Fruit fly (Drosophila melanogaster) whole organism, embryonic: ENCODE measurements around the gene Pdhb.
A peak's percentile ranks its signal among the peaks of the same experiment; 100 is the strongest.

ENCODE experiments used
- CG13296 ChIP-seq: fragments of 200-800 bp; sonication (Bioruptor generic); optimal IDR thresholded peaks from 3 replicates; lab custom pipeline; 2018; ENCODE audit warnings: missing biosample characterization, mild to moderate bottlenecking, missing genetic modification characterization
- Dll ChIP-seq: fragments of 200-800 bp; sonication (Bioruptor generic); IDR thresholded peaks from 4 replicates; pipeline ENCODE4 v1.3.6; 2022; ENCODE audit warnings: missing biosample characterization, missing genetic modification characterization; ENCODE audit not compliant: partially characterized antibody
- hb ChIP-seq: fragments of 200-800 bp; sonication (Bioruptor generic); IDR thresholded peaks from 3 replicates; pipeline ENCODE4 v1.3.6; 2022; ENCODE audit warnings: missing biosample characterization, missing genetic modification characterization; ENCODE audit not compliant: partially characterized antibody

DNA sequence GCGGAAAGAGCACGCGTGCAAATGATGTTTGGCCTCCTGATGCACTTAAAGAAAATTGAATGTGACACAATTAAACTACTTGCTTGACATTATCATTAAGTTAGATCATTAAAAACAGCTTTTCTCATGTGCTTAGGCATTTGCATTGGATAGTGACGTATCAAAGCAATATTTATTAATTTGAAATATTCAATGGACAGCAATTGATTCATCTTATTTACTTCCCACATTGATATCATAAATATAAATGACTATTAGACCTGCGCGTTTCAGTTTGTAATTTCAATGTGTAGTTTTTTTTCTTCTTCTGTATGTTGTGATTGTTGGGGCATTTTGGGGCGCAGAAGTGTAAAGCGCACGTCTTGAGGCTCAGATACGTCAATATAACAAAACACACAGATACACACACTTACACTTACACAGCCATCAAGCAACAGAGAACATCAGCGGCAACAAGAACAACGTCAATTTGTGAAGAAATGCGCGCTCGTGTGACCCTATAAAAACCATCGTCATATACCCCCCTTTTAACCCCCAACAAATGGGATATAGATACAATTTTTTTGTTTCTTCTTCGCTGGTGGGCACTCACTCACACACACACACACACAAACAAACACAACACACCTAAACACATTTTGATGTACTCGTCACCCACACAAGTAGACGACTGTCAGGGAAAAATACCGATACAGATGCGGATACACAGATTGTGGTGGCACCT, 23.8 kb upstream of the Pdhb start:
- TF ChIP-seq hb (GFP tag; lab: Robert Waterston, UW) (no peak), CG13296 (GFP tag; lab: Kevin White, UChicago) (peak; percentile 17), Dll (GFP tag; lab: Robert Waterston, UW) (no peak)
